Worm (Caenorhabditis elegans) whole organism, mixed stage, embryonic: Measurements from ENCODE around the gene T05G5.4.

Source experiments
- blmp-1 ChIP-seq: fragments of 150-350 bp; optimal IDR thresholded peaks from 2 replicates; lab custom pipeline; 2014; ENCODE audit warnings: missing biosample characterization, missing genetic modification characterization
- ceh-39 ChIP-seq: fragments of 150-350 bp; optimal IDR thresholded peaks from 2 replicates; lab custom pipeline; 2014; ENCODE audit warnings: missing biosample characterization, missing genetic modification characterization
- ceh-43 ChIP-seq: fragments of 200-800 bp; sonication (Bioruptor generic); optimal IDR thresholded peaks from 2 replicates; lab custom pipeline; 2018; ENCODE audit warnings: mild to moderate bottlenecking, missing genetic modification characterization, moderate library complexity, missing compliant biosample characterization
- ceh-83 ChIP-seq: fragments of 200-800 bp; sonication (Bioruptor generic); optimal IDR thresholded peaks from 2 replicates; lab custom pipeline; 2018; ENCODE audit warnings: mild to moderate bottlenecking, missing genetic modification characterization, missing compliant biosample characterization
- ces-1 ChIP-seq: fragments of 150-350 bp; optimal IDR thresholded peaks from 2 replicates; lab custom pipeline; 2014; ENCODE audit warnings: missing biosample characterization, missing genetic modification reagents, missing genetic modification characterization
- cnd-1 ChIP-seq: fragments of 200-800 bp; sonication (Bioruptor generic); optimal IDR thresholded peaks from 2 replicates; lab custom pipeline; 2018; ENCODE audit warnings: mild to moderate bottlenecking, missing genetic modification characterization, missing compliant biosample characterization
- elt-1 ChIP-seq: sonication (generic microtip); optimal IDR thresholded peaks from 2 replicates; lab custom pipeline; 2017; ENCODE audit warnings: missing genetic modification characterization, mild to moderate bottlenecking, missing compliant biosample characterization, antibody characterized with exemption, moderate library complexity, borderline replicate concordance; ENCODE audit not compliant: insufficient read depth
- elt-3 ChIP-seq: fragments of 150-350 bp; optimal IDR thresholded peaks from 2 replicates; lab custom pipeline; 2014; ENCODE audit warnings: missing biosample characterization, missing genetic modification characterization
- flh-1 ChIP-seq: fragments of 200-800 bp; sonication (Bioruptor generic); optimal IDR thresholded peaks from 2 replicates; lab custom pipeline; 2018; ENCODE audit warnings: mild to moderate bottlenecking, missing genetic modification characterization, moderate library complexity, missing compliant biosample characterization
- ham-2 ChIP-seq: fragments of 200-800 bp; sonication (Bioruptor generic); optimal IDR thresholded peaks from 2 replicates; lab custom pipeline; 2018; ENCODE audit warnings: mild to moderate bottlenecking, missing genetic modification characterization, missing compliant biosample characterization
- hlh-1 ChIP-seq: fragments of 150-350 bp; optimal IDR thresholded peaks from 2 replicates; lab custom pipeline; 2014; ENCODE audit warnings: missing biosample characterization, missing genetic modification reagents, missing genetic modification characterization
- lin-32 ChIP-seq: fragments of 200-800 bp; sonication (Bioruptor generic); optimal IDR thresholded peaks from 2 replicates; lab custom pipeline; 2018; ENCODE audit warnings: mild to moderate bottlenecking, missing genetic modification characterization, missing compliant biosample characterization
- lsy-2 ChIP-seq: fragments of 150-350 bp; optimal IDR thresholded peaks from 2 replicates; lab custom pipeline; 2014; ENCODE audit warnings: missing biosample characterization, missing genetic modification characterization
- mab-5 ChIP-seq: fragments of 150-350 bp; optimal IDR thresholded peaks from 2 replicates; lab custom pipeline; 2014; ENCODE audit warnings: missing biosample characterization, missing genetic modification characterization
- mls-2 ChIP-seq: sonication (generic microtip); optimal IDR thresholded peaks from 2 replicates; lab custom pipeline; 2016; ENCODE audit warnings: mild to moderate bottlenecking, missing genetic modification characterization, moderate library complexity, missing compliant biosample characterization
- nhr-12 ChIP-seq: fragments of 150-350 bp; optimal IDR thresholded peaks from 2 replicates; lab custom pipeline; 2014; ENCODE audit warnings: missing biosample characterization, missing genetic modification characterization
- nhr-2 ChIP-seq: fragments of 150-350 bp; optimal IDR thresholded peaks from 2 replicates; lab custom pipeline; 2014; ENCODE audit warnings: missing biosample characterization, missing genetic modification characterization
- nhr-237 ChIP-seq: fragments of 150-350 bp; optimal IDR thresholded peaks from 2 replicates; lab custom pipeline; 2014; ENCODE audit warnings: missing biosample characterization, missing genetic modification characterization
- nhr-76 ChIP-seq: sonication (generic microtip); optimal IDR thresholded peaks from 2 replicates; lab custom pipeline; 2017; ENCODE audit warnings: missing biosample characterization, missing genetic modification characterization
- snpc-4 ChIP-seq: fragments of 150-350 bp; optimal IDR thresholded peaks from 2 replicates; lab custom pipeline; 2014; ENCODE audit warnings: missing biosample characterization, missing genetic modification characterization
- sptf-1 ChIP-seq: sonication (generic microtip); optimal IDR thresholded peaks from 2 replicates; lab custom pipeline; 2017; ENCODE audit warnings: mild to moderate bottlenecking, missing genetic modification characterization, moderate library complexity, missing compliant biosample characterization
- tbx-8 ChIP-seq: fragments of 200-800 bp; sonication (Bioruptor generic); optimal IDR thresholded peaks from 2 replicates; lab custom pipeline; 2018; ENCODE audit warnings: mild to moderate bottlenecking, missing genetic modification characterization, moderate library complexity, missing compliant biosample characterization
- unc-120 ChIP-seq: sonication (generic microtip); optimal IDR thresholded peaks from 2 replicates; lab custom pipeline; 2017; ENCODE audit warnings: missing genetic modification characterization, missing compliant biosample characterization; ENCODE audit not compliant: poor library complexity, severe bottlenecking
- unc-62 ChIP-seq: fragments of 150-350 bp; optimal IDR thresholded peaks from 2 replicates; lab custom pipeline; 2014; ENCODE audit warnings: missing biosample characterization, missing genetic modification reagents, missing genetic modification characterization
- zip-8 ChIP-seq: fragments of 150-350 bp; optimal IDR thresholded peaks from 2 replicates; lab custom pipeline; 2014; ENCODE audit warnings: missing biosample characterization, missing genetic modification characterization
- ztf-11 ChIP-seq: fragments of 150-350 bp; optimal IDR thresholded peaks from 2 replicates; lab custom pipeline; 2014; ENCODE audit warnings: missing biosample characterization, missing genetic modification characterization

The T05G5.4 gene

DNA sequence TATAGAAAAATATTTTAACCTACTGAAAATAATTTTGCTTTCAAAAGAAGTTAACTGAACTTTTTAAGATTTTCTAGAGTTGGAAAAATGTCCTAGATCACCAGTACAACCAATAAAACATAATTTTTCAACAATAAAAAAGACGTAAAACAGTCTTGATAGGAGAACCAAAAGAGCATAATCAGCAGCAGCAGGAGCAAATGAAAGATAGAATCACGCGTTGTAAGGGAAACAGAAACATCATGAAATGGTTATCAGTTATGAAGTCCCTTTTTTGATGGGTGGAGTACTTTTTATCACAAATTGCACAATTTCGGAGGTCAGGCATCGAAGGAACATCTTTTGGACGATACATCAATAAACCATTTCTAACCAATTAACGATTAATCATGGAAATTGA is 26.7 kb upstream of the T05G5.4 start:
- TF ChIP-seq blmp-1 (tag; lab: Kevin White, UChicago) (no peak), cnd-1 (tag; lab: Kevin White, UChicago) (no peak), nhr-76 (tag; lab: Kevin White, UChicago) (no peak), unc-62 (GFP tag; lab: Kevin White, UChicago) (no peak), mab-5 (tag; lab: Kevin White, UChicago) (no peak)

DNA sequence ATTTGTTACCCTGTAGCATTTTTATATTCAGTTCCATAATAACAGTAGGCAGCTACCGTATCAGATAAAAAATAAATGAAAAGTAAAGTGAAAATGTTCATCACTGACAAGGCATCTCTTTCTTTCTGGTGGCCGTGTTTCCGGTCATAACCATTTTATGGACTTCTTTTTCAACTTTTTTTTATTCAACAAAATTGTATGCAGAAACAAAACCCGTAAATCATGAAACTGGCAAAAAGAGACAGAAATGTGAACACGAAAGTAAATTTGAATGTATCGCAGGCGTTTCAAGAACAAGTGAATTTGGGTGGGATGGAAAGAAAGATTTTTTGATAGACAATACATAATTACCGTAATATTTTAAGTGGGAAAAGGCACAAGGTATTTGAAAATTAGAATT is 23.6 kb upstream of the T05G5.4 start, which contains the start of gene clec-162:
Gene clec-162, minus strand, starts transcription at position 101 of the 400 bp plus-strand sequence.
- no peak for TF ChIP-seq elt-3
- TF ChIP-seq zip-8 (tag; lab: Kevin White, UChicago), result no peak
- TF ChIP-seq ceh-43, result no peak
- no peak for TF ChIP-seq mab-5 (tag; lab: Kevin White, UChicago)
- TF ChIP-seq lin-32 (GFP tag; lab: Kevin White, UChicago), result no peak
- no peak for TF ChIP-seq mls-2 (tag; lab: Kevin White, UChicago)
- TF ChIP-seq nhr-12 (tag; lab: Kevin White, UChicago), result no peak
- TF ChIP-seq nhr-237 (tag; lab: Kevin White, UChicago), result no peak
- TF ChIP-seq tbx-8, result no peak
- TF ChIP-seq ceh-83 (GFP tag; lab: Kevin White, UChicago), result no peak
- no peak for TF ChIP-seq unc-120 (tag; lab: Kevin White, UChicago)
- TF ChIP-seq nhr-2 (tag; lab: Kevin White, UChicago), result no peak
- no peak for TF ChIP-seq blmp-1 (tag; lab: Kevin White, UChicago)
- TF ChIP-seq ztf-11, result no peak
- TF ChIP-seq ceh-39 (tag; lab: Kevin White, UChicago), result no peak
- TF ChIP-seq snpc-4 (tag; lab: Kevin White, UChicago), result no peak

DNA sequence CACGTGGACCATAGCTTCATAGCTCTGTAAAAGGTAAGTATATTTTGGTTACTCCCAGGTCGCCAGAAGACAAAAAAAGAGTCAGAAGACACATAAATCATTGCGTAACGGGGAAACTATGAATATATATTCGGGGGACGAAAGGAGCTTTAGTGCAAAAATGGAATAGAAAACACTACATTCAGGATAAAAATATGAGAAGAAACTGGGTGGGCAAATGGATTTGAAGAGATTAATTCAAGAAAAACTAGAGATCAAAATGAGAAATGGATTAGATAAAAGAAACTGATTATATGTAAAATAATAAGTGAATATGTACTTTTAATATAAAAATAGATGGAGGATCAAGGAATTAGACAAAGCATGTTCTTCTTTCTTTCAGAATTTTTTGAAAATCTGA is 21.3 kb upstream of the T05G5.4 start, which contains the start of gene C07A9.12:
Gene C07A9.12, minus strand, starts transcription at position 101 of the 400 bp plus-strand sequence.
- no peak for TF ChIP-seq unc-62 (GFP tag; lab: Kevin White, UChicago)
- no peak for TF ChIP-seq ceh-43
- no peak for TF ChIP-seq nhr-12 (tag; lab: Kevin White, UChicago)
- no peak for TF ChIP-seq cnd-1 (tag; lab: Kevin White, UChicago)

DNA sequence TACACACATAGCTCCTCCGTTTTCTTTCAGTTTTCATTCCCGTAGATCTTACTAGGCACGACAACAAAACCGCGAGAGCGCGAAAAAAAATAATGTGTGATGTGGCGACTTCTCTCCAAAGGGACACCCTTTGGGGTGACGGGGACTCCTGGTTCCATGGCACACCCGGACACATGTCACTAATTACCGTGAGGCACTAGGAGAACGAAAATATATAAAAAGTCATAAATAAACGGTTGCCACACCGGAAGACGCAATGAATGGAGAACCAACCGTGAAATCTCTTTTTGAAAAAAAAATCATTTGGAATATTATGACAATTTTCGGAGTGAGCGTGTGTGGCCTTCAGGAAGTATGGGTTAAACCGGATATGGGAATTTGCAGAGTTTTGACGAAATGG is 18.3 kb upstream of the T05G5.4 start:
- TF ChIP-seq ham-2, result no peak
- TF ChIP-seq mab-5 (tag; lab: Kevin White, UChicago), result no peak
- no peak for TF ChIP-seq snpc-4 (tag; lab: Kevin White, UChicago)
- TF ChIP-seq elt-1 (tag; lab: Kevin White, UChicago), result no peak
- TF ChIP-seq hlh-1, result no peak
- TF ChIP-seq sptf-1 (tag; lab: Kevin White, UChicago), result no peak
- no peak for TF ChIP-seq lsy-2
- no peak for TF ChIP-seq lin-32 (GFP tag; lab: Kevin White, UChicago)
- TF ChIP-seq ceh-83 (GFP tag; lab: Kevin White, UChicago), result no peak
- no peak for TF ChIP-seq ces-1
- no peak for TF ChIP-seq blmp-1 (tag; lab: Kevin White, UChicago)
- no peak for TF ChIP-seq nhr-237 (tag; lab: Kevin White, UChicago)

DNA sequence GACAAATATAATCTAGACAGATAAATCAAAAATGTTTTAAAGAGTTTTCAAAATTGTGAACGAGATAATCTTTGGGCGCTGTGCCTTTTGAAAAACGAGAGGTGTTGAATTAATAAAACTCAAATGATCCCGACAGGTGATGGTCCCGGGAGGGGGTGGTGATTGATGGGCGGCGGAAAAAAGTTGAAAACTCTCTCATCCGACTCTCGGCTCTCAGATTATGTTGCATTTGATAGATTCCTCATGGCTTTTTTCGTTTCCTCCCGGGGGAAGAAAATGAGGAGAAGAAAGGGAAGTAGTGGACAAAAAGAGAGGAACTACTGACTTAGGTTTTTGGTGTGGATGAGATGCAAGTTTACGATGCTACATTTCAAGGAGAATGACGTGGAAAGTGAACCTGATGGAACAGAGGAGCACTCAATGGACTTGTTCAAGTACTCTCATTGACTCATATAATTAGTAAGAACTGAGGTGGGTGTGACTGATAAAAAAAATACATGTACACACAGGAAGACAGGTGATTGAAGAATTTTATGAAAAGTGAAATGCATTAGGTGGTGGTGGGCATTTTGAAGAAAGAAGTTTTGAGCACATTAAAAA is 17.3 kb upstream of the T05G5.4 start:
- TF ChIP-seq hlh-1, result peak; percentile 2
- peak; percentile 69 for TF ChIP-seq unc-62 (GFP tag; lab: Kevin White, UChicago)
- no peak for TF ChIP-seq lsy-2

DNA sequence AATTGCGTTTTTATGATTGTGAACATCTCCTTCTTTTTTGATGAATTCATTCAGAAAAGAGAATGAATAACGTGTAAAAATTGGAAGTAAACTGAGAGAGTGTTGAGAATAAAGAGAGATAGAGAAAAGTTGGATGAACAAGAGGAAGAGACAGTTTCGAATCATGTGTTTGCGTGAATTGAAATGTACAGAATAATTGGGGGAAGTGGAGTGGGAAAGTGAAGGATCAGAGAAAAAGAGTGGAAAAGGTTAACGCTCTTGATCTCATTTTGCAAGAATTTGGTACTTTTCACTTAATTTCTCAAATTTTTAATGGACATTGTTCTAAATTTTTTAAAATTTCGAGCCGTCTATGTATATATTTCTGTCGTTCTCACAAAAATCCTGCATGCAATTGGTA is 15.4 kb upstream of the T05G5.4 start:
- TF ChIP-seq ces-1 (no peak), unc-120 (tag; lab: Kevin White, UChicago) (no peak), nhr-2 (tag; lab: Kevin White, UChicago) (no peak), flh-1 (GFP tag; lab: Kevin White, UChicago) (no peak), ztf-11 (no peak), nhr-76 (tag; lab: Kevin White, UChicago) (no peak), mab-5 (tag; lab: Kevin White, UChicago) (no peak)

DNA sequence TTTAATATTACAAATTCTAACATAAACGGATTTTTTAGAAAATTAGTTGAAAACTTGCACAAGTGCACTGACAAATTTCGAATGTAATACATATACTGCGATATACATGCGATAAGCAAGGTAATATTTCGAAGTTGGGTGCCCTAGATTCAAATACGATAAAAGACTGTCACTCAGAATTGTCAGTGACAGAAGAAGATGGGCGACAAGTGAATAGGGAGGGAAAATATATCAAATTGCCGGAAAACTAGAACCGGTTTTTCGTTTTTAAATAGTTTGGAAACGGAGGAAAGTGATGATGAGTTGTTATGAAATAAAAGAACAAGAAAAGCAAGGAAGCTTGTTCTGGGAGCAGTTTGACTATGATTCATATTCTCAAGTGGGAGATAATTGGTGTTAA is 14.7 kb upstream of the T05G5.4 start:
- TF ChIP-seq sptf-1 (tag; lab: Kevin White, UChicago), result no peak
- TF ChIP-seq ces-1, result no peak
- no peak for TF ChIP-seq snpc-4 (tag; lab: Kevin White, UChicago)
- no peak for TF ChIP-seq hlh-1
- TF ChIP-seq mab-5 (tag; lab: Kevin White, UChicago), result no peak
- peak; percentile 15 for TF ChIP-seq unc-62 (GFP tag; lab: Kevin White, UChicago)
